Worm (Caenorhabditis elegans): ENCODE data around the gene C10C5.7.

Gene C10C5.7

DNA sequence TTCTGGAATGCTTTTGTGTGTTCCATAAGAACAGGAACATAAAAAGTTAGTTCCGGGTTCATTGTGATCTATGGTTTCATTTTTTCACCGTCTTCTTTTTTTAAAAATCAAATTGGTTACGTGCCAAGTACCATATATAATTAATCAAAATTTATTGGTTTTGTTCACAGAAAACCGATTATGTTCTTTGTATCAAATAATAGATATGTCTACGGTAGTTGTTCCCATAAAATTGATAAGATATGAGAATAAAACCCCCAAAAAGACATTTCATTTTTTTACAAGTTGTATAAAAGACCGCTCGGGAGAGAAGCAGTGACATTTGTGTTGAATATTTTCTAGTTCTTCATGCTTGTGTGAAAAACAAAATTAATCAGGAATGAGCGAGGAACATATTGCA, 3.8 kb upstream of the C10C5.7 start, which contains the start of gene C10C5.5:
Gene C10C5.5, plus strand, starts transcription at position 301 of the 400 bp plus-strand sequence.
- TF ChIP-seq ceh-2 (tag; optimal IDR thresholded peaks at IDR 0.05) (no peak), rnt-1 (tag; optimal IDR thresholded peaks at IDR 0.05) (no peak), elt-4 (tag; optimal IDR thresholded peaks at IDR 0.05) (no peak), elt-2 (tag; optimal IDR thresholded peaks at IDR 0.05) (peak; percentile 23)

DNA sequence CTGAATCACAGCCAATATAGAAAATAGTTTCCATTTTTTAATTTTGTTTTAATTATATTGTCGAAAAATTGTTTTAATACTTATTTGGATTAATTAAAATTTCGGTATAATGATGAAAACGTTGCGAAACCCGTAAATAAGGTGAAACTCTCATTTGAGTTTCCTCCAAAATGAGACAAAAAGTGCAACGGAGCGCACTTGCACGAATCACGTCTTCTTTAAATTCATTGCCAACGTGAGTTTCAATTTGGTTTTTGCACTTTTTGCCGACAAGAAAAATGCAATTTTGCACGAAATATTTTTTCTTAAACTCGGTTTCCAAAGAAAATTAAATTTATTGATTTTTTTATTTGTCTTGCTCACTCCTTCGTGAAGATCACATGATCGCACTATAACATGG, 1.1 kb downstream of the C10C5.7 start, which contains the start of gene daf-15:
Gene daf-15, plus strand, starts transcription at position 171 of the 400 bp plus-strand sequence.
- TF ChIP-seq pha-4 (tag; optimal IDR thresholded peaks at IDR 0.05) = no peak
- no peak for TF ChIP-seq eyg-1 (tag; optimal IDR thresholded peaks at IDR 0.05)
- no peak for TF ChIP-seq nhr-232 (tag; optimal IDR thresholded peaks at IDR 0.05)
- no peak for TF ChIP-seq elt-4 (tag; optimal IDR thresholded peaks at IDR 0.05)
- TF ChIP-seq hlh-30 (tag; optimal IDR thresholded peaks at IDR 0.05; ENCODE audit: insufficient read depth) = peak; percentile 62
- no peak for TF ChIP-seq gmeb-2 (tag; optimal IDR thresholded peaks at IDR 0.05)
- TF ChIP-seq unc-3 (GFP tag; conservative IDR thresholded peaks at IDR 0.05) = no peak
- TF ChIP-seq unc-3 (tag; optimal IDR thresholded peaks at IDR 0.05) = no peak
- no peak for TF ChIP-seq C38D4.7 (GFP tag; optimal IDR thresholded peaks at IDR 0.05)
- TF ChIP-seq ceh-22 (tag; optimal IDR thresholded peaks at IDR 0.05) = no peak
- peak; percentile 13 for TF ChIP-seq nfya-1 (tag; optimal IDR thresholded peaks at IDR 0.05)
- TF ChIP-seq ceh-48 (tag; optimal IDR thresholded peaks at IDR 0.05) = no peak
- no peak for TF ChIP-seq nhr-11 (tag; optimal IDR thresholded peaks at IDR 0.05)
- no peak for TF ChIP-seq hlh-13 (GFP tag; optimal IDR thresholded peaks at IDR 0.05)
- peak; percentile 51 for TF ChIP-seq unc-42 (tag; optimal IDR thresholded peaks at IDR 0.05)

DNA sequence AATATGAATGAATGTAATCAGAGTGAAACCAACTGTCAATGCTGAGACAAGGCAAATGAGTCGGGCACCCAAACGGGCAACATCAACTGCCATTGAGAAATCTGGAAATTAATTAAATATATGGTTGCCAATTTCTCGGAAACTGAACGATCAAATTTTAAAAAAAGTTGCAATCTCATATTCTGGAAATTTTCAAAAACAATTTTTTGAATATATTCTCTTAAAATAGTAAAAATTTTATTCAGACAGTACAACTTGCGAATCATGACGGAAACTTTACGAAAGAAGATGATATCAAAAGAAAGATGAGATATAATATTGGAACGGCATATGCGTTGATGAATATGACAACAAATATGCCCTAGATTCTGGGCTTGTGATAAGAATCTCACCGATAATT, 11.2 kb downstream of the C10C5.7 start, which contains the start of gene col-121:
Gene col-121, minus strand, starts transcription at position 101 of the 400 bp plus-strand sequence.
- no peak for TF ChIP-seq hlh-13 (GFP tag; optimal IDR thresholded peaks at IDR 0.05)
- TF ChIP-seq tbx-2 (tag; optimal IDR thresholded peaks at IDR 0.05) = no peak
- no peak for TF ChIP-seq pat-9 (tag; optimal IDR thresholded peaks at IDR 0.05)
- no peak for TF ChIP-seq sdc-2 (tag; optimal IDR thresholded peaks at IDR 0.05)
- TF ChIP-seq ceh-34 (tag; optimal IDR thresholded peaks at IDR 0.05) = no peak
- TF ChIP-seq syd-9 (tag; optimal IDR thresholded peaks at IDR 0.05) = no peak
- no peak for TF ChIP-seq pqm-1 (tag; optimal IDR thresholded peaks at IDR 0.05)
- no peak for TF ChIP-seq fkh-6 (tag; optimal IDR thresholded peaks at IDR 0.05)
- TF ChIP-seq unc-3 (GFP tag; conservative IDR thresholded peaks at IDR 0.05) = no peak
- TF ChIP-seq unc-3 (tag; optimal IDR thresholded peaks at IDR 0.05) = no peak
- TF ChIP-seq ceh-18 (tag; optimal IDR thresholded peaks at IDR 0.05) = no peak
- TF ChIP-seq hlh-6 (tag; optimal IDR thresholded peaks at IDR 0.05) = no peak
- no peak for TF ChIP-seq sox-2 (GFP tag; IDR thresholded peaks at IDR 0.05)
- TF ChIP-seq mec-3 (tag; optimal IDR thresholded peaks at IDR 0.05; ENCODE audit: borderline replicate concordance) = no peak
- TF ChIP-seq elt-2 (tag; optimal IDR thresholded peaks at IDR 0.05) = no peak
- no peak for TF ChIP-seq ceh-6 (GFP tag; optimal IDR thresholded peaks at IDR 0.05)
- no peak for TF ChIP-seq eyg-1 (tag; optimal IDR thresholded peaks at IDR 0.05)
- no peak for TF ChIP-seq ceh-30 (tag; optimal IDR thresholded peaks at IDR 0.05)
- TF ChIP-seq ceh-31 (tag; optimal IDR thresholded peaks at IDR 0.05) = no peak
- TF ChIP-seq K09A11.1 (tag; optimal IDR thresholded peaks at IDR 0.05; ENCODE audit: insufficient read depth) = no peak

DNA sequence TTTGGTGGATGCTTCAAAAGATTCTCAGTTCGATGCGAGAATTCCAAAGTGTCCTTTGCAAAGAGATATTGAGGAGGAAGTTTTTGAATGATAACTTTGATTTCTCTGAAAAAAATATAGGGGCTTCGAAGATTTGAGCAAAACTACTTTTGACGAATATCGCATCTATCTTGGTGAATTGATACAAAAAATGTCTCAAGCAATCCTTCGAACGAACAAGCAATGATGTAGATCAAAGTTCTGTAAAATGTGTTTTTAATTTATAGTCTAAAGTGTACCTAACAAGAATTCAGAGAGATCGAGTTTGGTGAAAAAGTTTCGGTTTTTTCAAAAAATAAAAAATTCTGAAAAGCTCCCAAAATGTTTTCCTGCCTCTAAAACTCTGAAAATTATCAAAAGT, 12.4 kb downstream of the C10C5.7 start, which contains the start of gene F56D5.3:
Gene F56D5.3, plus strand, starts transcription at position 301 of the 400 bp plus-strand sequence.
- TF ChIP-seq lim-6 (tag; optimal IDR thresholded peaks at IDR 0.05) (no peak), ceh-22 (tag; optimal IDR thresholded peaks at IDR 0.05) (no peak), pqm-1 (tag; optimal IDR thresholded peaks at IDR 0.05) (no peak), pros-1 (tag; optimal IDR thresholded peaks at IDR 0.05) (no peak), K09A11.1 (tag; optimal IDR thresholded peaks at IDR 0.05; ENCODE audit: insufficient read depth) (no peak), odd-2 (tag; optimal IDR thresholded peaks at IDR 0.05) (no peak), dmd-4 (tag; optimal IDR thresholded peaks at IDR 0.05; ENCODE audit: borderline replicate concordance) (no peak), ref-2 (tag; optimal IDR thresholded peaks at IDR 0.05) (no peak), ceh-19 (GFP tag; optimal IDR thresholded peaks at IDR 0.05) (no peak), unc-55 (GFP tag; optimal IDR thresholded peaks at IDR 0.05) (no peak), sox-2 (GFP tag; IDR thresholded peaks at IDR 0.05) (no peak), eyg-1 (tag; optimal IDR thresholded peaks at IDR 0.05) (no peak), unc-86 (tag; optimal IDR thresholded peaks at IDR 0.05) (no peak), hlh-15 (tag; optimal IDR thresholded peaks at IDR 0.05) (no peak), ceh-31 (tag; optimal IDR thresholded peaks at IDR 0.05) (no peak)

Measured in whole organism, late embryonic.